Worm (Caenorhabditis elegans): ENCODE data around the gene dhs-15.

DNA sequence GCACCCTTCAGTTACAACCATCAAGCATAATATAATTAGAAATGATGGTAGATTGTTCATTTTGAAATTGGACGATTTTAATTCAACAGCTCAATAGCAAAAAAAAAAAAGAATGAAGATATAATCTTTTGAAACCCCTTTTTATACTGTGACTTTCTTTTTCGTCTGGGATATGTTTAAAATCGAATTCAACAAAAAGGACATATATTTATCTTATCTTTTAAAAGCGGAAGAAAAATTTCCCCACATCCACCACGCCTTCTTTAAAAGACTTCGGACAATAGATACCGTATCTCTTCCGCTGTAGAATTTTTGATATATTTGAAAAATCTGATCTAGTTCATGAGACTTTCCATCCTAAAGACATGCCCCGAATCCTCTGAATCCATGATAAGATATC is 11.1 kb upstream of the dhs-15 start, which contains the start of gene R05D8.11:
- TF ChIP-seq tab-1 (GFP tag; IDR thresholded peaks at IDR 0.05) = no peak
- no peak for TF ChIP-seq flt-1 (GFP tag; IDR thresholded peaks at IDR 0.05)

Data from whole organism, midembryonic.